Worm (Caenorhabditis elegans) whole organism, L3 larva: ENCODE results near the gene R11G10.4.

Experiments used
- ZK546.5 ChIP-seq: sonication (generic microtip); optimal IDR thresholded peaks from 2 replicates; lab custom pipeline; 2017; ENCODE audit warnings: missing biosample characterization, missing genetic modification characterization
- lin-39 ChIP-seq: fragments of 150-350 bp; optimal IDR thresholded peaks from 2 replicates; lab custom pipeline; 2018; ENCODE audit warnings: missing biosample characterization, missing genetic modification reagents, missing genetic modification characterization
- snpc-4 ChIP-seq: fragments of 150-350 bp; optimal IDR thresholded peaks from 2 replicates; lab custom pipeline; 2014; ENCODE audit warnings: missing biosample characterization, missing genetic modification characterization

- TF ChIP-seq ZK546.5 (tag; lab: Kevin White, UChicago) (no peak), lin-39 (tag; lab: Kevin White, UChicago) (no peak), snpc-4 (tag; lab: Kevin White, UChicago) (no peak)
Measured at ce11 chrV:13515115-13515514, 8.7 kb downstream of the R11G10.4 start, which contains the start of gene semi-1.
